Worm (Caenorhabditis elegans) whole organism, early embryonic: ENCODE measurements around the gene C53C11.5.

ENCODE experiments used
- F13C5.2 ChIP-seq: sonication (generic microtip); optimal IDR thresholded peaks from 2 replicates; lab custom pipeline; 2017; ENCODE audit warnings: mild to moderate bottlenecking, missing genetic modification characterization, inconsistent platforms, missing compliant biosample characterization
- aly-1 ChIP-seq: sonication (generic microtip); optimal IDR thresholded peaks from 2 replicates; lab custom pipeline; 2016; ENCODE audit warnings: missing genetic modification characterization, missing compliant biosample characterization
- ama-1 ChIP-seq: fragments of 150-350 bp; optimal IDR thresholded peaks from 2 replicates; lab custom pipeline; 2014
- flt-1 ChIP-seq: fragments of 200-800 bp; sonication (Bioruptor generic); IDR thresholded peaks from 2 replicates; pipeline ENCODE4 v1.3.6; 2022; ENCODE audit warnings: missing genetic modification characterization, missing compliant biosample characterization
- hmbx-1 ChIP-seq: sonication (generic microtip); optimal IDR thresholded peaks from 2 replicates; lab custom pipeline; 2016; ENCODE audit warnings: mild to moderate bottlenecking, missing genetic modification characterization, missing compliant biosample characterization
- hmg-4 ChIP-seq: fragments of 200-800 bp; sonication (Bioruptor generic); optimal IDR thresholded peaks from 2 replicates; lab custom pipeline; 2018; ENCODE audit warnings: mild to moderate bottlenecking, missing genetic modification characterization, missing compliant biosample characterization
- hnd-1 ChIP-seq: sonication (generic microtip); optimal IDR thresholded peaks from 2 replicates; lab custom pipeline; 2016; ENCODE audit warnings: missing genetic modification characterization, missing compliant biosample characterization
- scrt-1 ChIP-seq: fragments of 200-800 bp; sonication (Bioruptor generic); IDR thresholded peaks from 2 replicates; pipeline ENCODE4 v1.3.6; 2022; ENCODE audit warnings: missing genetic modification characterization, missing compliant biosample characterization
- sea-1 ChIP-seq: fragments of 200-800 bp; sonication (Bioruptor generic); conservative IDR thresholded peaks from 2 replicates; pipeline ENCODE4 v1.3.6; 2022; ENCODE audit warnings: missing genetic modification characterization, missing compliant biosample characterization
- tbx-11 ChIP-seq: fragments of 200-800 bp; sonication (Bioruptor generic); IDR thresholded peaks from 2 replicates; pipeline ENCODE4 v1.3.6; 2022; ENCODE audit warnings: missing genetic modification characterization, missing compliant biosample characterization
- tra-4 ChIP-seq: sonication (generic microtip); optimal IDR thresholded peaks from 2 replicates; lab custom pipeline; 2017; ENCODE audit warnings: missing genetic modification characterization, missing compliant biosample characterization

ce11 chrX:17356748-17357147 is 22.9 kb downstream of the C53C11.5 start:
- TF ChIP-seq ama-1 (lab: Kevin White, UChicago) (no peak), hmbx-1 (no peak), flt-1 (no peak), hnd-1 (no peak), aly-1 (no peak), hmg-4 (no peak), F13C5.2 (tag; lab: Kevin White, UChicago) (no peak), scrt-1 (GFP tag; lab: Robert Waterston, UW) (no peak), tra-4 (no peak), sea-1 (GFP tag; lab: Robert Waterston, UW) (no peak), tbx-11 (GFP tag; lab: Robert Waterston, UW) (no peak)
